Worm (Caenorhabditis elegans) whole organism, L4 larva: ENCODE measurements around the gene T28C12.6.

Source experiments
- F44E2.7 ChIP-seq: fragments of 200-800 bp; sonication (Bioruptor generic); IDR thresholded peaks from 2 replicates; pipeline ENCODE4 v2.1.2; 2022; ENCODE audit warnings: missing genetic modification characterization, missing compliant biosample characterization
- F49E8.2 ChIP-seq: sonication (generic microtip); optimal IDR thresholded peaks from 2 replicates; lab custom pipeline; 2016; ENCODE audit warnings: missing compliant biosample characterization, mild to moderate bottlenecking, missing genetic modification characterization, borderline replicate concordance
- R02D3.7 ChIP-seq: fragments of 150-350 bp; sonication (generic microtip); optimal IDR thresholded peaks from 3 replicates; lab custom pipeline; 2014; ENCODE audit warnings: missing biosample characterization, missing genetic modification characterization
- T20F7.1 ChIP-seq: fragments of 200-800 bp; sonication (Bioruptor generic); optimal IDR thresholded peaks from 2 replicates; lab custom pipeline; 2018; ENCODE audit warnings: mild to moderate bottlenecking, missing genetic modification characterization, missing compliant biosample characterization
- T26A8.4 ChIP-seq: fragments of 200-800 bp; sonication (Bioruptor generic); IDR thresholded peaks from 2 replicates; pipeline ENCODE4 v1.3.6; 2022; ENCODE audit warnings: missing genetic modification characterization, missing compliant biosample characterization
- Y105C5A.15 ChIP-seq: fragments of 200-800 bp; sonication (Bioruptor generic); IDR thresholded peaks from 2 replicates; pipeline ENCODE4 v1.3.6; 2022; ENCODE audit warnings: missing genetic modification characterization, missing compliant biosample characterization
- ZK546.5 ChIP-seq, 2 experiments: sonication (generic microtip); optimal IDR thresholded peaks; 2 replicates each; lab custom pipeline; 2017; ENCODE audit warnings: missing biosample characterization in 2 of 2, missing genetic modification characterization in 2 of 2
- aha-1 ChIP-seq: fragments of 150-350 bp; peaks from one replicate; lab custom pipeline; 2014; ENCODE audit warnings: missing biosample characterization, missing genetic modification characterization
- attf-4 ChIP-seq: sonication (generic microtip); optimal IDR thresholded peaks from 3 replicates; lab custom pipeline; 2017; ENCODE audit warnings: missing biosample characterization, missing genetic modification characterization
- ceh-20 ChIP-seq: fragments of 200-800 bp; sonication (Bioruptor generic); IDR thresholded peaks from 2 replicates; pipeline ENCODE4 v1.3.6; 2022; ENCODE audit warnings: missing genetic modification reagents, missing genetic modification characterization, missing compliant biosample characterization
- ceh-28 ChIP-seq: fragments of 150-350 bp; optimal IDR thresholded peaks from 2 replicates; lab custom pipeline; 2014; ENCODE audit warnings: missing biosample characterization, missing genetic modification reagents, missing genetic modification characterization
- daf-19 ChIP-seq: fragments of 200-800 bp; sonication (Bioruptor generic); conservative IDR thresholded peaks from 2 replicates; pipeline ENCODE4 v1.3.6; 2022; ENCODE audit warnings: missing genetic modification characterization, missing compliant biosample characterization
- dmd-6 ChIP-seq: fragments of 200-800 bp; sonication (Bioruptor generic); IDR thresholded peaks from 2 replicates; pipeline ENCODE4 v1.3.6; 2022; ENCODE audit warnings: missing genetic modification reagents, missing genetic modification characterization, missing compliant biosample characterization
- egl-43 ChIP-seq: fragments of 200-800 bp; sonication (Bioruptor generic); IDR thresholded peaks from 2 replicates; pipeline ENCODE4 v1.3.6; 2022; ENCODE audit warnings: missing genetic modification reagents, missing genetic modification characterization, missing compliant biosample characterization
- hif-1 ChIP-seq, 2 experiments: sonication (generic microtip); optimal IDR thresholded peaks; 2 replicates each; lab custom pipeline; 2016 to 2017; ENCODE audit warnings: missing compliant biosample characterization in 2 of 2, missing genetic modification characterization in 2 of 2, missing genetic modification reagents in 2 of 2, missing genotype in 2 of 2, mild to moderate bottlenecking in 1 of 2
- hlh-11 ChIP-seq: fragments of 200-800 bp; sonication (Bioruptor generic); optimal IDR thresholded peaks from 2 replicates; lab custom pipeline; 2018; ENCODE audit warnings: mild to moderate bottlenecking, missing genetic modification characterization, missing compliant biosample characterization
- hlh-30 ChIP-seq: sonication (generic microtip); optimal IDR thresholded peaks from 2 replicates; lab custom pipeline; 2017; ENCODE audit warnings: antibody characterized with exemption, mild to moderate bottlenecking, missing genetic modification characterization, missing compliant biosample characterization; ENCODE audit not compliant: insufficient read depth
- hmg-1.1 ChIP-seq: fragments of 200-800 bp; sonication (Bioruptor generic); IDR thresholded peaks from 2 replicates; pipeline ENCODE4 v1.3.6; 2022; ENCODE audit warnings: missing genetic modification reagents, missing genetic modification characterization, missing compliant biosample characterization
- lin-15B ChIP-seq: fragments of 150-350 bp; sonication (generic microtip); optimal IDR thresholded peaks from 3 replicates; lab custom pipeline; 2014; ENCODE audit warnings: missing biosample characterization, missing genetic modification characterization
- lin-38 ChIP-seq: fragments of 200-800 bp; sonication (Bioruptor generic); IDR thresholded peaks from 2 replicates; pipeline ENCODE4 v1.3.6; 2022; ENCODE audit warnings: missing genetic modification reagents, missing genetic modification characterization, missing compliant biosample characterization
- lir-3 ChIP-seq: sonication (generic microtip); optimal IDR thresholded peaks from 2 replicates; lab custom pipeline; 2016; ENCODE audit warnings: mild to moderate bottlenecking, missing genetic modification characterization, missing compliant biosample characterization
- madf-5 ChIP-seq, 2 experiments: fragments of 200-800 bp; sonication (Bioruptor generic); IDR thresholded peaks; 2 replicates each; pipeline ENCODE4 v1.3.6; 2022; ENCODE audit warnings: missing compliant biosample characterization in 2 of 2, missing genetic modification characterization in 2 of 2
- mdl-1 ChIP-seq, 2 experiments: fragments of 150-350 bp in 1 of 2; sonication (generic microtip) in 1 of 2; optimal IDR thresholded peaks; 2 replicates each; lab custom pipeline; 2014 to 2017; ENCODE audit warnings: missing biosample characterization in 2 of 2, missing genetic modification characterization in 2 of 2
- mxl-3 ChIP-seq: fragments of 200-800 bp; sonication (Bioruptor generic); optimal IDR thresholded peaks from 2 replicates; lab custom pipeline; 2018; ENCODE audit warnings: mild to moderate bottlenecking, missing genetic modification characterization, missing compliant biosample characterization
- nhr-25 ChIP-seq: sonication (generic microtip); optimal IDR thresholded peaks from 2 replicates; lab custom pipeline; 2017; ENCODE audit warnings: missing genetic modification characterization, mild to moderate bottlenecking, missing compliant biosample characterization, antibody characterized with exemption, moderate library complexity, borderline replicate concordance; ENCODE audit not compliant: insufficient read depth
- nhr-28 ChIP-seq: fragments of 150-350 bp; optimal IDR thresholded peaks from 2 replicates; lab custom pipeline; 2014; ENCODE audit warnings: missing biosample characterization, missing genetic modification characterization
- nhr-42 ChIP-seq: fragments of 200-800 bp; sonication (Bioruptor generic); IDR thresholded peaks from 2 replicates; pipeline ENCODE4 v1.3.6; 2022; ENCODE audit warnings: missing genetic modification characterization, missing compliant biosample characterization
- nhr-48 ChIP-seq: sonication (generic microtip); optimal IDR thresholded peaks from 2 replicates; lab custom pipeline; 2016; ENCODE audit warnings: mild to moderate bottlenecking, missing genetic modification characterization, missing compliant biosample characterization
- saeg-2 ChIP-seq: fragments of 200-800 bp; sonication (Bioruptor generic); IDR thresholded peaks from 2 replicates; pipeline ENCODE4 v1.3.6; 2022; ENCODE audit warnings: missing genetic modification reagents, missing genetic modification characterization, missing compliant biosample characterization
- sdz-12 ChIP-seq: fragments of 200-800 bp; sonication (Bioruptor generic); optimal IDR thresholded peaks from 2 replicates; lab custom pipeline; 2018; ENCODE audit warnings: mild to moderate bottlenecking, missing genetic modification characterization, missing compliant biosample characterization
- set-16 ChIP-seq: fragments of 200-800 bp; sonication (Bioruptor generic); IDR thresholded peaks from 2 replicates; pipeline ENCODE4 v1.3.6; 2022; ENCODE audit warnings: missing genetic modification reagents, missing genetic modification characterization, missing compliant biosample characterization
- skn-1 ChIP-seq: fragments of 150-350 bp; optimal IDR thresholded peaks from 2 replicates; lab custom pipeline; 2014; ENCODE audit warnings: missing biosample characterization, missing genetic modification characterization
- snpc-4 ChIP-seq: fragments of 150-350 bp; optimal IDR thresholded peaks from 2 replicates; lab custom pipeline; 2014; ENCODE audit warnings: missing biosample characterization, missing genetic modification characterization
- tra-1 ChIP-seq: fragments of 200-800 bp; sonication (Bioruptor generic); IDR thresholded peaks from 2 replicates; pipeline ENCODE4 v1.3.6; 2022; ENCODE audit warnings: missing genetic modification reagents, missing genetic modification characterization, missing compliant biosample characterization
- unc-62 ChIP-seq, 3 experiments: fragments of 150-350 bp in 1 of 3; sonication (generic microtip); optimal IDR thresholded peaks in 2 of 3; peaks in 1 of 3; 1 replicate in 1 of 3; 2 replicates in 2 of 3; lab custom pipeline; 2014 to 2017; ENCODE audit warnings: missing biosample characterization in 3 of 3, missing genetic modification characterization in 3 of 3, missing genetic modification reagents in 3 of 3, missing genotype in 1 of 3
- zag-1 ChIP-seq: fragments of 150-350 bp; optimal IDR thresholded peaks from 2 replicates; lab custom pipeline; 2014; ENCODE audit warnings: missing biosample characterization, missing genetic modification characterization
- zip-11 ChIP-seq: fragments of 200-800 bp; sonication (Bioruptor generic); IDR thresholded peaks from 2 replicates; pipeline ENCODE4 v1.3.6; 2022; ENCODE audit warnings: missing genetic modification characterization, missing compliant biosample characterization
- zip-2 ChIP-seq: fragments of 150-350 bp; optimal IDR thresholded peaks from 2 replicates; lab custom pipeline; 2014; ENCODE audit warnings: missing biosample characterization, missing genetic modification characterization

Gene T28C12.6

DNA sequence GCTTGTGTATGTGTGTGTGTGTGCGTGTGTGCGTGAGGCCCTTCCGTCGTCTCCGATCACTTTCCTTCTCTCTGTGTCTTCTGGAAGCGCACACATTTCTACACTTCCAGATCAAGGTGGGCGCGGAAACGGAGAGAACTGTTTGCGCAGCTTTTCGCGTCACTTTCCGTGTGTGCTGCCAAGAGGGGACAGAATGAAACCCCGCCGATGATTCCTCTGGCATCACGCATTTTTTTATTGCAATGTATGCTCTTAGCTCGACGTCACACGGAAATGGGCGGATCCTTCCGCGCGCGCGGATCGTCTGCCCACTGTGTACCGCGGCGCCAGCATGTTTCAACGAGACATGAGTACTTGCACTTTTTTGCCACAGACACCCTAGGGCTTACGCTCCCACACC lies 19.5 kb upstream of the T28C12.6 start:
- TF ChIP-seq snpc-4 (tag; lab: Kevin White, UChicago) (no peak), set-16 (GFP tag; lab: Robert Waterston, UW) (peak; percentile 62), aha-1 (tag; lab: Kevin White, UChicago) (peak; percentile 29), egl-43 (GFP tag; lab: Robert Waterston, UW) (0 out of 2 replicates have a peak, but pooled peaks have one; percentile 9), dmd-6 (GFP tag; lab: Robert Waterston, UW) (0 out of 2 replicates have a peak, but pooled peaks have one; percentile 1)
- TF ChIP-seq, all 104 proteins: peak for 4

ce11 chrV:6354786-6355185 lies 18.9 kb upstream of the T28C12.6 start:
- TF ChIP-seq saeg-2 (GFP tag; lab: Robert Waterston, UW) = no peak
- peak; percentile 26 for TF ChIP-seq nhr-28 (tag; lab: Kevin White, UChicago)
- TF ChIP-seq unc-62 (GFP tag; optimal IDR thresholded peaks at IDR 0.05 in 1 of 2; lab: Kevin White, UChicago) = peak in 1 of 2 experiments; percentile 13
- no peak for TF ChIP-seq unc-62 (tag; optimal IDR thresholded peaks at IDR 0.05; lab: Kevin White, UChicago)
- TF ChIP-seq hif-1 (tag; optimal IDR thresholded peaks at IDR 0.05; lab: Kevin White, UChicago) = no peak

DNA sequence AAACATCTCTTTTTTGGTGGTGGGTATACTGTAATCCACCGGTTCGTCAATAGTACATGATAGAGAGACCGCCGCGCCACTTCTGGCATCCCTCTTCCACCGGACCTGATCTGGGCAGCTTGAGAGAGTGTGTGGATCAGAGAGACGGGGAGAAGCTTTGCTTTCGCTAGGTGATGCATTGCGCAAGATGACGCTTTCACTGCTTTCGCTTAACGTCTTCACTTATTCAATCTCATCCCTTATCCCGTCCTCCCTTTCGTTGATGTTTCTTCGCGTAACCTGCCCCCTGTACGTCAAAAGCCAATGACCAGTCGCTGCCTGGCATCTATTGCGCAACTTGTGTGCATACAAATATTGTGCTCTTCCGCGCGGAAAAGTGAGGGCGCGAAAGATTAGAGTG lies 18.3 kb upstream of the T28C12.6 start:
- no peak for TF ChIP-seq sdz-12 (GFP tag; lab: Kevin White, UChicago)
- no peak for TF ChIP-seq ceh-20 (GFP tag; lab: Robert Waterston, UW)
- peak; percentile 79 for TF ChIP-seq nhr-48 (tag; lab: Kevin White, UChicago)
- TF ChIP-seq aha-1 (tag; lab: Kevin White, UChicago) = peak; percentile 78
- TF ChIP-seq mxl-3 (GFP tag; lab: Kevin White, UChicago) = peak; percentile 70
- TF ChIP-seq set-16 (GFP tag; lab: Robert Waterston, UW) = peak; percentile 28; the same call in 1 of the 2 replicates
- TF ChIP-seq nhr-25 (tag; lab: Kevin White, UChicago) = peak; percentile 2
- TF ChIP-seq saeg-2 (GFP tag; lab: Robert Waterston, UW) = no peak
- TF ChIP-seq hlh-30 (tag; lab: Kevin White, UChicago) = no peak
- TF ChIP-seq mdl-1 (tag; optimal IDR thresholded peaks at IDR 0.05; lab: Kevin White, UChicago) = peak in 1 of 2 experiments; percentile 47
- peak; percentile 22 for TF ChIP-seq nhr-28 (tag; lab: Kevin White, UChicago)
- peak; percentile 76 for TF ChIP-seq hlh-11 (tag; lab: Kevin White, UChicago)

ce11 chrV:6353182-6353780 lies 17.4 kb upstream of the T28C12.6 start:
- peak; percentile 11 for TF ChIP-seq hlh-30 (tag; lab: Kevin White, UChicago)
- TF ChIP-seq mdl-1 (tag; optimal IDR thresholded peaks at IDR 0.05; lab: Kevin White, UChicago) = peak in 1 of 2 experiments; percentile 22
- 0 out of 2 replicates have a peak, but pooled peaks have one; percentile 7 for TF ChIP-seq set-16 (GFP tag; lab: Robert Waterston, UW)
- no peak for TF ChIP-seq daf-19
- TF ChIP-seq nhr-42 (GFP tag; lab: Robert Waterston, UW) = no peak
- TF ChIP-seq zag-1 = no peak
- TF ChIP-seq hlh-11 (tag; lab: Kevin White, UChicago) = peak; percentile 25
- no peak for TF ChIP-seq skn-1 (tag; lab: Kevin White, UChicago)
- TF ChIP-seq F44E2.7 (GFP tag; lab: Robert Waterston, UW) = no peak
- no peak for TF ChIP-seq R02D3.7 (tag; lab: Kevin White, UChicago)
- peak; percentile 51 for TF ChIP-seq mxl-3 (GFP tag; lab: Kevin White, UChicago)
- no peak for TF ChIP-seq ZK546.5 (tag; optimal IDR thresholded peaks at IDR 0.05; lab: Kevin White, UChicago)

ce11 chrV:6352350-6352749 lies 16.4 kb upstream of the T28C12.6 start:
- TF ChIP-seq mxl-3 (GFP tag; lab: Kevin White, UChicago) = peak; percentile 47
- no peak for TF ChIP-seq hmg-1.1 (GFP tag; lab: Robert Waterston, UW)
- TF ChIP-seq ceh-20 (GFP tag; lab: Robert Waterston, UW) = no peak
- no peak for TF ChIP-seq T20F7.1 (GFP tag; lab: Kevin White, UChicago)
- no peak for TF ChIP-seq R02D3.7 (tag; lab: Kevin White, UChicago)
- TF ChIP-seq zip-11 (GFP tag; lab: Robert Waterston, UW) = no peak
- no peak for TF ChIP-seq lir-3 (tag; lab: Kevin White, UChicago)
- no peak for TF ChIP-seq ceh-28 (tag; lab: Kevin White, UChicago)
- TF ChIP-seq Y105C5A.15 (GFP tag; lab: Robert Waterston, UW) = no peak
- no peak for TF ChIP-seq attf-4 (tag; lab: Kevin White, UChicago)
- TF ChIP-seq lin-15B (tag; lab: Kevin White, UChicago) = no peak
- no peak for TF ChIP-seq F49E8.2 (tag; lab: Kevin White, UChicago)
- TF ChIP-seq T26A8.4 (GFP tag; lab: Robert Waterston, UW) = no peak
- no peak for TF ChIP-seq madf-5 (GFP tag; IDR thresholded peaks at IDR 0.05; lab: Robert Waterston, UW)
- TF ChIP-seq zip-2 (tag; lab: Kevin White, UChicago) = no peak
- no peak for TF ChIP-seq tra-1 (GFP tag; lab: Robert Waterston, UW)
- TF ChIP-seq saeg-2 (GFP tag; lab: Robert Waterston, UW) = no peak
- peak in 1 of 2 experiments; percentile 32 for TF ChIP-seq mdl-1 (tag; optimal IDR thresholded peaks at IDR 0.05; lab: Kevin White, UChicago)
- peak; percentile 20 for TF ChIP-seq nhr-28 (tag; lab: Kevin White, UChicago)
- TF ChIP-seq hlh-11 (tag; lab: Kevin White, UChicago) = peak; percentile 50
- no peak for TF ChIP-seq zag-1
- TF ChIP-seq lin-38 = no peak
